Fruit fly (Drosophila melanogaster) whole organism, wandering third instar larva: ENCODE measurements around the gene Trf.

Experiments
- Abd-B ChIP-seq: fragments of >200 bp; optimal IDR thresholded peaks from 2 replicates; lab custom pipeline; 2017; ENCODE audit warnings: missing biosample characterization, missing genetic modification characterization
- CG32264 ChIP-seq: fragments of 200-800 bp; sonication (Bioruptor generic); optimal IDR thresholded peaks from 2 replicates; lab custom pipeline; 2016; ENCODE audit warnings: missing biosample characterization, missing genetic modification characterization
- CG9705 ChIP-seq: fragments of 200-800 bp; sonication (Bioruptor generic); optimal IDR thresholded peaks from 2 replicates; lab custom pipeline; 2018; ENCODE audit warnings: missing biosample characterization, mild to moderate bottlenecking, missing genetic modification characterization
- CrebA ChIP-seq: fragments of 200-800 bp; sonication (Bioruptor generic); optimal IDR thresholded peaks from 2 replicates; lab custom pipeline; 2016; ENCODE audit warnings: missing biosample characterization, mild to moderate bottlenecking, missing genetic modification characterization, borderline replicate concordance
- Dfd ChIP-seq: fragments of >200 bp; optimal IDR thresholded peaks from 2 replicates; lab custom pipeline; 2017; ENCODE audit warnings: missing biosample characterization, missing genetic modification characterization
- Dif ChIP-seq: fragments of 200-275, 200-300 bp; sonication (Bioruptor generic); optimal IDR thresholded peaks from 2 replicates; lab custom pipeline; 2018; ENCODE audit warnings: missing biosample characterization, missing genetic modification characterization; ENCODE audit not compliant: partially characterized antibody
- GATAd ChIP-seq: sonication (Bioruptor generic); optimal IDR thresholded peaks from 2 replicates; lab custom pipeline; 2016; ENCODE audit warnings: missing biosample characterization, missing genetic modification characterization
- HLH106 ChIP-seq: fragments of 200-800 bp; optimal IDR thresholded peaks from 3 replicates; lab custom pipeline; 2019; ENCODE audit warnings: missing biosample characterization, mild to moderate bottlenecking, missing genetic modification characterization, moderate library complexity
- Hnf4 ChIP-seq: fragments of 200-800 bp; sonication (Bioruptor generic); optimal IDR thresholded peaks from 2 replicates; lab custom pipeline; 2016; ENCODE audit warnings: missing biosample characterization, mild to moderate bottlenecking, missing genetic modification characterization
- Hr78 ChIP-seq: fragments of >200 bp; optimal IDR thresholded peaks from 2 replicates; lab custom pipeline; 2017; ENCODE audit warnings: missing biosample characterization, missing genetic modification characterization
- Hr83 ChIP-seq: fragments of 200-300 bp; sonication (Bioruptor generic); optimal IDR thresholded peaks from 2 replicates; lab custom pipeline; 2016; ENCODE audit warnings: missing biosample characterization, mild to moderate bottlenecking, missing genetic modification characterization, moderate library complexity; ENCODE audit not compliant: poor library complexity, severe bottlenecking
- Jra ChIP-seq: sonication (Bioruptor generic); optimal IDR thresholded peaks from 2 replicates; lab custom pipeline; 2016; ENCODE audit warnings: missing biosample characterization, missing genetic modification characterization
- Mio ChIP-seq: sonication (Bioruptor generic); optimal IDR thresholded peaks from 2 replicates; lab custom pipeline; 2016; ENCODE audit warnings: missing biosample characterization, missing genetic modification characterization
- Myc ChIP-seq: fragments of >200 bp; optimal IDR thresholded peaks from 2 replicates; lab custom pipeline; 2017
- N ChIP-seq: fragments of >200 bp; optimal IDR thresholded peaks from 2 replicates; lab custom pipeline; 2018; ENCODE audit warnings: missing biosample characterization, missing external identifiers, missing genetic modification characterization
- OdsH ChIP-seq: fragments of 200-800 bp; sonication (Bioruptor generic); optimal IDR thresholded peaks from 2 replicates; lab custom pipeline; 2016; ENCODE audit warnings: missing biosample characterization, mild to moderate bottlenecking, missing genetic modification characterization
- Rel ChIP-seq, 2 experiments: fragments of 200-800 bp; sonication (Bioruptor generic) in 1 of 2; optimal IDR thresholded peaks; 2 replicates in 1 of 2; 3 replicates in 1 of 2; lab custom pipeline; 2016 to 2019; ENCODE audit warnings: mild to moderate bottlenecking in 2 of 2, missing biosample characterization in 2 of 2, missing genetic modification characterization in 2 of 2, moderate library complexity in 1 of 2
- Sp1 ChIP-seq: fragments of 200-800 bp; sonication (Bioruptor generic); optimal IDR thresholded peaks from 3 replicates; lab custom pipeline; 2019; ENCODE audit warnings: missing biosample characterization, mild to moderate bottlenecking, missing genetic modification characterization, moderate library complexity
- Vsx2 ChIP-seq: fragments of 200-300, 225-300 bp; sonication (Bioruptor generic); optimal IDR thresholded peaks from 2 replicates; lab custom pipeline; 2018; ENCODE audit warnings: missing biosample characterization, missing genetic modification characterization; ENCODE audit not compliant: partially characterized antibody
- br ChIP-seq: fragments of 200-800 bp; sonication (Bioruptor generic); optimal IDR thresholded peaks from 2 replicates; lab custom pipeline; 2016; ENCODE audit warnings: missing biosample characterization, missing genetic modification characterization
- brk ChIP-seq: fragments of 200-800 bp; sonication (Bioruptor generic); optimal IDR thresholded peaks from 2 replicates; lab custom pipeline; 2016; ENCODE audit warnings: missing biosample characterization, mild to moderate bottlenecking, missing genetic modification characterization
- dl ChIP-seq, 2 experiments: fragments of 175-275, 200-275 bp in 1 of 2; fragments of 200-275 bp in 1 of 2; sonication (Bioruptor generic); optimal IDR thresholded peaks; lab custom pipeline; 2018; ENCODE audit warnings: mild to moderate bottlenecking in 2 of 2, missing biosample characterization in 2 of 2, missing genetic modification characterization in 2 of 2, moderate library complexity in 2 of 2; ENCODE audit not compliant: partially characterized antibody in 2 of 2, insufficient read depth in 1 of 2
- dmrt93B ChIP-seq: fragments of 200-800 bp; sonication (Bioruptor generic); optimal IDR thresholded peaks from 2 replicates; lab custom pipeline; 2018; ENCODE audit warnings: missing biosample characterization, mild to moderate bottlenecking, missing genetic modification characterization
- dsf ChIP-seq: sonication (Bioruptor generic); optimal IDR thresholded peaks from 2 replicates; lab custom pipeline; 2016; ENCODE audit warnings: missing biosample characterization, missing genetic modification characterization, borderline replicate concordance
- ey ChIP-seq: fragments of 200-800 bp; sonication (Bioruptor generic); optimal IDR thresholded peaks from 2 replicates; lab custom pipeline; 2016; ENCODE audit warnings: missing biosample characterization, missing genetic modification characterization
- foxo ChIP-seq, 2 experiments: fragments of 200-800 bp; sonication (Bioruptor generic); optimal IDR thresholded peaks; 2 replicates in 1 of 2; 3 replicates in 1 of 2; lab custom pipeline; 2016 to 2017; ENCODE audit warnings: missing biosample characterization in 2 of 2, missing genetic modification characterization in 2 of 2
- fru ChIP-seq: fragments of 200-800 bp; sonication (Bioruptor generic); optimal IDR thresholded peaks from 3 replicates; lab custom pipeline; 2016; ENCODE audit warnings: missing biosample characterization, mild to moderate bottlenecking, missing genetic modification characterization
- h ChIP-seq: fragments of 200-800 bp; sonication (Bioruptor generic); optimal IDR thresholded peaks from 3 replicates; lab custom pipeline; 2016; ENCODE audit warnings: missing biosample characterization, mild to moderate bottlenecking, missing genetic modification characterization
- jim ChIP-seq: fragments of 175-275, 200-325 bp; sonication (Bioruptor generic); optimal IDR thresholded peaks from 2 replicates; lab custom pipeline; 2016; ENCODE audit warnings: missing biosample characterization, mild to moderate bottlenecking, missing genetic modification characterization
- lola ChIP-seq: fragments of >200 bp; optimal IDR thresholded peaks from 2 replicates; lab custom pipeline; 2017; ENCODE audit warnings: missing biosample characterization, missing genetic modification characterization
- pan ChIP-seq: fragments of >200 bp; optimal IDR thresholded peaks from 2 replicates; lab custom pipeline; 2017
- psq ChIP-seq: fragments of 200-800 bp; sonication (Bioruptor generic); optimal IDR thresholded peaks from 3 replicates; lab custom pipeline; 2017; ENCODE audit warnings: missing biosample characterization, mild to moderate bottlenecking, missing genetic modification characterization, moderate library complexity
- rgr ChIP-seq: fragments of 200-800 bp; sonication (Bioruptor generic); optimal IDR thresholded peaks from 3 replicates; lab custom pipeline; 2016; ENCODE audit warnings: missing biosample characterization, mild to moderate bottlenecking, missing genetic modification characterization
- sage ChIP-seq: fragments of 200-800 bp; sonication (Bioruptor generic); optimal IDR thresholded peaks from 2 replicates; lab custom pipeline; 2016; ENCODE audit warnings: missing biosample characterization, mild to moderate bottlenecking, missing genetic modification characterization
- sv ChIP-seq: fragments of 200-800 bp; sonication (Bioruptor generic); optimal IDR thresholded peaks from 3 replicates; lab custom pipeline; 2016; ENCODE audit warnings: missing biosample characterization, missing genetic modification characterization
- tai ChIP-seq: sonication (Bioruptor generic); optimal IDR thresholded peaks from 2 replicates; lab custom pipeline; 2016; ENCODE audit warnings: missing biosample characterization, missing genetic modification characterization
- usp ChIP-seq: fragments of >200 bp; optimal IDR thresholded peaks from 2 replicates; lab custom pipeline; 2017; ENCODE audit warnings: missing biosample characterization, missing genetic modification characterization
- woc ChIP-seq: sonication (Bioruptor generic); optimal IDR thresholded peaks from 2 replicates; lab custom pipeline; 2016; ENCODE audit warnings: missing biosample characterization, mild to moderate bottlenecking, missing genetic modification characterization

The Trf gene

DNA sequence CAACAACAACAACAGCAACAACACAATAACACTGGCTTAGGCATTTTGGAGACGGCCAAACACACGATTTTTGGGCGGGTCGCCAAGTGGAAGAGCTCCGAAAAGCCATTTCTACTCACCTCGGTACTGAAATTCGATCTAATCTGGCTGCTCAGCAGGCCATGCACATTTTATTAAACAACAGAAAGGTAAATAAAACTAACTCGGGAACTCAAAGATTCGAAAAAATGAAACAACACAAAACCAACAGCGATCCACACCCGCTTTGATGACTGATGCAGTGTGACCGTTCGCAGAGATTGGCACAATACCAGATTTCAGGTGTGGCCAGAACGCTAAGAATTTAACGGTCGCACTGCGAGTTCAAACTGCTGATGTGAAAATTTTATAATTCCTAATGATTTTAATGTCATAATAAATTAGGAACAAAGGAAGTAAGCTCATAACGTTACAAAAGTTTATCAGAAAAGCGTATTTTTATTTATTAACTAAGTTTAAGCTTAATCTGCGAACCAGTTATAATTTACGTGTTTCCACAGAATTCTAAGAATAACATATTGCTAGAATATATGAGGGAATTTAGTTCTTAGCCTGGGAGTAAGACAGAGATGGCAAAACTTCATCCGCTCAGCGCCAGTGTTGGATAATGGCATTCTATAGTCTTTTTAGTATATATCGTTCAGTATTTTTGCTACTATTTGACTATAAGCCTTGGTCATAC, 10.2 kb downstream of the Trf start, which contains the start of gene Mcr (continued):
- TF ChIP-seq GATAd (GFP tag; lab: Kevin White, UChicago) = no peak

DNA sequence CACCGCTTCAGTTG, 10.5 kb downstream of the Trf start, which contains the start of gene Bsg:
Gene Bsg, plus strand, starts transcription at position 8 of the 14 bp plus-strand sequence.
- no peak for TF ChIP-seq CrebA (GFP tag; lab: Kevin White, UChicago)
- TF ChIP-seq CG9705 (GFP tag; lab: Kevin White, UChicago) = no peak
- TF ChIP-seq Hr83 (GFP tag; lab: Kevin White, UChicago) = no peak
- TF ChIP-seq Mio (GFP tag; lab: Kevin White, UChicago) = no peak
- TF ChIP-seq Dif (GFP tag; lab: Kevin White, UChicago) = no peak
- no peak for TF ChIP-seq rgr (GFP tag; lab: Kevin White, UChicago)
- no peak for TF ChIP-seq N (GFP tag; lab: Kevin White, UChicago)
- TF ChIP-seq dmrt93B (GFP tag; lab: Kevin White, UChicago) = no peak
- TF ChIP-seq Vsx2 (GFP tag; lab: Kevin White, UChicago) = no peak
- TF ChIP-seq, all 38 proteins: peak for 0

DNA sequence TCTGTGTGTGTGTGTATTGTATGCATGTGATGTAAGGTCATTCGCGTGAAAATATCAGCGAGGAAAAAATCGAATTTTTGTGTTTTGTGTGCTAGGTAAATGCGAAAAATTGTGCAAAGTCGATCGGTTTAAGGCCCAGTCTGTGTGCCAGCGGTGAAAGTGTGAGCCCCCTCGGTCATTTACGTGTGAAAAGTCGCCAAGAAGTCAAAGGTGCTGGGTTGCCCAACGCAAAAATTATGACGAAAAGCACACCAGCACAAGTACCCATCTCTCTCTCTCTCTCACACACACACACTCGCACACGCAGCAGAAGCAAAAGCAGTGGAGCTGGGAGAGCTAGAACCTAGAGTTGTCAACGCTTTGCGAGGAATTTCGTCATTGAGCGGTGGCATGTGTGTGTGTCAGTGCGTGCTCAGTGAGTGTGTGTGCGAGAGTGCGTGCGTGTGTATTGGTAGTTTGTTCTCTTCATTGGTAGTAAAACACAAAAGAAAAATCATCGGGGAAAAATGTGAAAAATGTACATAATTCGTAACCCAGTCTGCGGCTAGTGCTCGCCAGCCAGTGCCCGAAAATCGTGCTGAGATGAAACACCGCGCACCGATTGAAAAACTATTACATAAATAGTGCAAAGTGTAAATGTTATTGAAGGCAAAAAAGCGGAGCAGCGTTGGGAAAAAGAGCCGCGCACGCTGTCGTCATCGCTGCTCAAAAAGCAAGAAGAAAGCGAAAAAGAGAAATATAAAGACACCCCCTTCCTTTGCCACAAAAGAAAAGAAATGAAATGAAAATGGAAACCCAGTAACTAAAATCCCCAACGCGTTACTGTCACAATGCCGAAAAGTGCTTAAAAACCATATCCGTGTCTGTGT, 11.0 kb downstream of the Trf start:
- no peak for TF ChIP-seq Rel (GFP tag; optimal IDR thresholded peaks at IDR 0.05; lab: Kevin White, UChicago)
- peak; percentile 55 for TF ChIP-seq Rel (tag; optimal IDR thresholded peaks at IDR 0.05; lab: Kevin White, UChicago)
- peak; percentile 12 for TF ChIP-seq br (GFP tag; lab: Kevin White, UChicago)
- TF ChIP-seq Hnf4 (GFP tag; lab: Kevin White, UChicago) = no peak
- TF ChIP-seq CG32264 = no peak
- TF ChIP-seq brk = no peak
- TF ChIP-seq ey (GFP tag; lab: Kevin White, UChicago) = no peak
- peak; percentile 61 for TF ChIP-seq Hr83 (GFP tag; lab: Kevin White, UChicago)
- TF ChIP-seq Myc (lab: Kevin White, UChicago) = no peak
- no peak for TF ChIP-seq CG9705 (GFP tag; lab: Kevin White, UChicago)
- peak; percentile 78 for TF ChIP-seq Dif (GFP tag; lab: Kevin White, UChicago)
- TF ChIP-seq Jra (GFP tag; lab: Kevin White, UChicago) = no peak
- TF ChIP-seq woc (GFP tag; lab: Kevin White, UChicago) = no peak
- no peak for TF ChIP-seq dmrt93B (GFP tag; lab: Kevin White, UChicago)
- TF ChIP-seq N (GFP tag; lab: Kevin White, UChicago) = peak; percentile 96
- no peak for TF ChIP-seq jim (GFP tag; lab: Kevin White, UChicago)
- TF ChIP-seq sage (GFP tag; lab: Kevin White, UChicago) = no peak
- TF ChIP-seq fru = peak; percentile 18
- TF ChIP-seq dl (GFP tag; optimal IDR thresholded peaks at IDR 0.05; lab: Kevin White, UChicago; ENCODE audit: insufficient read depth in 1 of 2, partially characterized antibody in 2 of 2) = peak in 1 of 2 experiments; percentile 63
- peak; percentile 24 for TF ChIP-seq psq (GFP tag; lab: Kevin White, UChicago)
- TF ChIP-seq Mio (GFP tag; lab: Kevin White, UChicago) = no peak
- TF ChIP-seq Vsx2 (GFP tag; lab: Kevin White, UChicago) = no peak
- no peak for TF ChIP-seq Dfd (GFP tag; lab: Kevin White, UChicago)
- TF ChIP-seq rgr (GFP tag; lab: Kevin White, UChicago) = peak; percentile 46
- no peak for TF ChIP-seq dsf (GFP tag; lab: Kevin White, UChicago)
- peak; percentile 6 for TF ChIP-seq h (GFP tag; lab: Kevin White, UChicago)
- no peak for TF ChIP-seq HLH106
- no peak for TF ChIP-seq tai (GFP tag; lab: Kevin White, UChicago)
- TF ChIP-seq CrebA (GFP tag; lab: Kevin White, UChicago) = no peak
- TF ChIP-seq pan (lab: Kevin White, UChicago) = no peak
- no peak for TF ChIP-seq usp (GFP tag; lab: Kevin White, UChicago)
- TF ChIP-seq lola (GFP tag; lab: Kevin White, UChicago) = no peak
- TF ChIP-seq OdsH (GFP tag; lab: Kevin White, UChicago) = no peak
- peak; percentile 4 for TF ChIP-seq Abd-B (GFP tag; lab: Kevin White, UChicago)
- peak; percentile 38 for TF ChIP-seq Hr78 (GFP tag; lab: Kevin White, UChicago)
- no peak for TF ChIP-seq foxo (GFP tag; optimal IDR thresholded peaks at IDR 0.05; lab: Kevin White, UChicago)
- no peak for TF ChIP-seq GATAd (GFP tag; lab: Kevin White, UChicago)
- no peak for TF ChIP-seq sv (GFP tag; lab: Kevin White, UChicago)
- TF ChIP-seq Sp1 (GFP tag; lab: Kevin White, UChicago) = peak; percentile 15
